Worm (Caenorhabditis elegans) whole organism, L1 larva: Measurements from ENCODE around the gene clec-186.

Source experiments
- alr-1 ChIP-seq: fragments of 200-800 bp; sonication (Bioruptor generic); optimal IDR thresholded peaks from 2 replicates; lab custom pipeline; 2018; ENCODE audit warnings: borderline replicate concordance, mild to moderate bottlenecking, missing genetic modification characterization, missing compliant biosample characterization
- ces-1 ChIP-seq: fragments of 150-350 bp; optimal IDR thresholded peaks from 2 replicates; lab custom pipeline; 2014; ENCODE audit warnings: missing biosample characterization, missing genetic modification reagents, missing genetic modification characterization
- efl-1 ChIP-seq, 4 experiments: fragments of 150-350 bp; optimal IDR thresholded peaks in 3 of 4; peaks in 1 of 4; 1 replicate in 1 of 4; 2 replicates in 3 of 4; lab custom pipeline; 2014; ENCODE audit warnings: missing biosample characterization in 2 of 4, missing genetic modification characterization in 2 of 4, missing genetic modification reagents in 2 of 4
- lin-35 ChIP-seq, 2 experiments: fragments of 150-350 bp; optimal IDR thresholded peaks; 2 replicates each; lab custom pipeline; 2014; ENCODE audit warnings: missing biosample characterization in 2 of 2, missing genetic modification characterization in 2 of 2, missing genetic modification reagents in 2 of 2
- nhr-12 ChIP-seq: sonication (generic microtip); optimal IDR thresholded peaks from 2 replicates; lab custom pipeline; 2017; ENCODE audit warnings: missing biosample characterization, missing genetic modification characterization
- nhr-237 ChIP-seq: fragments of 150-350 bp; optimal IDR thresholded peaks from 2 replicates; lab custom pipeline; 2014; ENCODE audit warnings: missing biosample characterization, missing genetic modification characterization
- snpc-4 ChIP-seq: fragments of 150-350 bp; optimal IDR thresholded peaks from 2 replicates; lab custom pipeline; 2014; ENCODE audit warnings: missing biosample characterization, missing genetic modification characterization
- unc-130 ChIP-seq: fragments of 150-350 bp; optimal IDR thresholded peaks from 2 replicates; lab custom pipeline; 2017; ENCODE audit warnings: missing biosample characterization, missing genetic modification characterization, inconsistent platforms
- ztf-11 ChIP-seq, 2 experiments: sonication (generic microtip); optimal IDR thresholded peaks; 2 replicates each; lab custom pipeline; 2016 to 2017; ENCODE audit warnings: missing genetic modification characterization in 2 of 2, missing biosample characterization in 1 of 2, missing compliant biosample characterization in 1 of 2

- TF ChIP-seq ztf-11 (tag; optimal IDR thresholded peaks at IDR 0.05; lab: Kevin White, UChicago), result no peak
- TF ChIP-seq efl-1 (optimal IDR thresholded peaks at IDR 0.05; lab: Kevin White, UChicago), result no peak
- no peak for TF ChIP-seq efl-1 (GFP tag; optimal IDR thresholded peaks at IDR 0.05 in 1 of 2; lab: Kevin White, UChicago)
- TF ChIP-seq snpc-4, result no peak
- TF ChIP-seq ces-1 (GFP tag; lab: Kevin White, UChicago), result no peak
- TF ChIP-seq alr-1 (tag; lab: Kevin White, UChicago), result no peak
- TF ChIP-seq nhr-237 (tag; lab: Kevin White, UChicago), result no peak
- no peak for TF ChIP-seq lin-35 (GFP tag; optimal IDR thresholded peaks at IDR 0.05; lab: Kevin White, UChicago)
- no peak for TF ChIP-seq nhr-12
- TF ChIP-seq unc-130, result no peak
These were observed 4.4 kb downstream of the clec-186 start for ce11 chrIV:12870315-12870714.
